Fruit fly (Drosophila melanogaster) whole organism, embryonic: ENCODE results near the gene Ir87a.

ENCODE experiments used
- Atf6 ChIP-seq: fragments of 200-800 bp; sonication (Bioruptor generic); IDR thresholded peaks from 2 replicates; pipeline ENCODE4 v1.3.6; 2022; ENCODE audit warnings: missing biosample characterization, missing genetic modification characterization
- CG1024 ChIP-seq: fragments of 200-800 bp; sonication (Bioruptor generic); IDR thresholded peaks from 2 replicates; pipeline ENCODE4 v1.3.6; 2022; ENCODE audit warnings: missing biosample characterization, missing genetic modification characterization
- CG10959 ChIP-seq: fragments of 200-800 bp; sonication (Bioruptor generic); IDR thresholded peaks from 2 replicates; pipeline ENCODE4 v1.3.6; 2022; ENCODE audit warnings: missing biosample characterization, missing genetic modification characterization
- CG10979 ChIP-seq: fragments of 200-800 bp; sonication (Bioruptor generic); optimal IDR thresholded peaks from 2 replicates; lab custom pipeline; 2018; ENCODE audit warnings: missing biosample characterization, mild to moderate bottlenecking, missing genetic modification characterization, moderate library complexity
- CG11695 ChIP-seq: fragments of 200-800 bp; sonication (Bioruptor generic); IDR thresholded peaks from 3 replicates; pipeline ENCODE4 v1.3.6; 2022; ENCODE audit warnings: missing biosample characterization, missing genetic modification characterization
- CG15479 ChIP-seq: fragments of 200-800 bp; sonication (Bioruptor generic); optimal IDR thresholded peaks from 3 replicates; lab custom pipeline; 2019; ENCODE audit warnings: missing biosample characterization, mild to moderate bottlenecking, missing genetic modification characterization, moderate library complexity
- CG17361 ChIP-seq: fragments of 200-800 bp; sonication (Bioruptor generic); IDR thresholded peaks from 3 replicates; pipeline ENCODE4 v1.3.6; 2022; ENCODE audit warnings: missing biosample characterization, missing genetic modification characterization
- CG18262 ChIP-seq: fragments of 200-800 bp; optimal IDR thresholded peaks from 3 replicates; lab custom pipeline; 2019; ENCODE audit warnings: missing biosample characterization, mild to moderate bottlenecking, missing genetic modification characterization, moderate library complexity
- CG18619 ChIP-seq: fragments of 200-800 bp; sonication (Bioruptor generic); optimal IDR thresholded peaks from 3 replicates; lab custom pipeline; 2017; ENCODE audit warnings: missing biosample characterization, mild to moderate bottlenecking, missing genetic modification characterization
- CG2199 ChIP-seq: fragments of 200-800 bp; sonication (Bioruptor generic); IDR thresholded peaks from 3 replicates; pipeline ENCODE4 v1.3.6; 2022; ENCODE audit warnings: missing biosample characterization, missing genetic modification characterization
- CG2712 ChIP-seq: fragments of 200-800 bp; optimal IDR thresholded peaks from 3 replicates; lab custom pipeline; 2019; ENCODE audit warnings: missing biosample characterization, mild to moderate bottlenecking, missing genetic modification characterization, moderate library complexity
- CG31441 ChIP-seq: fragments of 200-800 bp; sonication (Bioruptor generic); IDR thresholded peaks from 2 replicates; pipeline ENCODE4 v1.3.6; 2022; ENCODE audit warnings: missing biosample characterization, missing genetic modification characterization
- CG33557 ChIP-seq: fragments of 200-800 bp; sonication (Bioruptor generic); optimal IDR thresholded peaks from 2 replicates; lab custom pipeline; 2019; ENCODE audit warnings: missing biosample characterization, mild to moderate bottlenecking, missing genetic modification characterization, moderate library complexity
- CG3838 ChIP-seq: fragments of 200-800 bp; sonication (Bioruptor generic); optimal IDR thresholded peaks from 3 replicates; lab custom pipeline; 2016; ENCODE audit warnings: missing biosample characterization, missing genetic modification characterization
- CG4820 ChIP-seq: fragments of 200-800 bp; sonication (Bioruptor generic); optimal IDR thresholded peaks from 3 replicates; lab custom pipeline; 2016; ENCODE audit warnings: missing biosample characterization, missing genetic modification characterization
- CG7271 ChIP-seq: fragments of 200-800 bp; sonication (Bioruptor generic); optimal IDR thresholded peaks from 2 replicates; lab custom pipeline; 2018; ENCODE audit warnings: missing biosample characterization, mild to moderate bottlenecking, missing genetic modification characterization, moderate library complexity
- CG8765 ChIP-seq: fragments of 200-800 bp; sonication (Bioruptor generic); IDR thresholded peaks from 2 replicates; pipeline ENCODE4 v1.3.6; 2022; ENCODE audit warnings: missing biosample characterization, missing genetic modification characterization
- CG9817 ChIP-seq: fragments of 200-800 bp; sonication (Bioruptor generic); optimal IDR thresholded peaks from 2 replicates; lab custom pipeline; 2018; ENCODE audit warnings: missing biosample characterization, mild to moderate bottlenecking, missing genetic modification characterization, moderate library complexity
- CG9932 ChIP-seq: fragments of 200-800 bp; sonication (Bioruptor generic); IDR thresholded peaks from 2 replicates; pipeline ENCODE4 v1.3.6; 2022; ENCODE audit warnings: missing biosample characterization, missing genetic modification characterization
- D19A ChIP-seq: fragments of 200-800 bp; optimal IDR thresholded peaks from 3 replicates; lab custom pipeline; 2019; ENCODE audit warnings: missing biosample characterization, mild to moderate bottlenecking, missing genetic modification characterization, moderate library complexity
- Elba2 ChIP-seq: fragments of 200-800 bp; sonication (Bioruptor generic); optimal IDR thresholded peaks from 3 replicates; lab custom pipeline; 2016; ENCODE audit warnings: missing biosample characterization, missing genetic modification characterization
- Fer1 ChIP-seq: fragments of 200-800 bp; sonication (Bioruptor generic); optimal IDR thresholded peaks from 2 replicates; lab custom pipeline; 2017; ENCODE audit warnings: missing biosample characterization, mild to moderate bottlenecking, missing genetic modification characterization
- Hmx ChIP-seq: fragments of 200-800 bp; sonication (Bioruptor generic); optimal IDR thresholded peaks from 2 replicates; lab custom pipeline; 2016; ENCODE audit warnings: missing biosample characterization, missing genetic modification characterization
- Hr3 ChIP-seq: fragments of 200-800 bp; sonication (Bioruptor generic); optimal IDR thresholded peaks from 3 replicates; lab custom pipeline; 2016; ENCODE audit warnings: missing biosample characterization, missing genetic modification characterization
- Lim3 ChIP-seq: fragments of 200-800 bp; sonication (Bioruptor generic); IDR thresholded peaks from 2 replicates; pipeline ENCODE4 v1.3.6; 2022; ENCODE audit warnings: missing biosample characterization, missing genetic modification characterization
- Mes4 ChIP-seq: fragments of 200-800 bp; sonication (Bioruptor generic); optimal IDR thresholded peaks from 2 replicates; lab custom pipeline; 2016; ENCODE audit warnings: missing biosample characterization, missing genetic modification characterization
- Oli ChIP-seq: fragments of 200-800 bp; sonication (Bioruptor generic); optimal IDR thresholded peaks from 2 replicates; lab custom pipeline; 2018; ENCODE audit warnings: missing biosample characterization, mild to moderate bottlenecking, missing genetic modification characterization, moderate library complexity
- Ravus ChIP-seq: fragments of 200-800 bp; sonication (Bioruptor generic); IDR thresholded peaks from 2 replicates; pipeline ENCODE4 v1.3.6; 2022; ENCODE audit warnings: missing biosample characterization, missing genetic modification characterization
- Spps ChIP-seq: fragments of 200-800 bp; sonication (Bioruptor generic); optimal IDR thresholded peaks from 2 replicates; lab custom pipeline; 2018; ENCODE audit warnings: missing biosample characterization, mild to moderate bottlenecking, missing genetic modification characterization
- Ssrp ChIP-seq: fragments of 200-800 bp; sonication (Bioruptor generic); optimal IDR thresholded peaks from 2 replicates; lab custom pipeline; 2018; ENCODE audit warnings: missing biosample characterization, mild to moderate bottlenecking, missing genetic modification characterization, moderate library complexity
- Xbp1 ChIP-seq: fragments of 200-800 bp; sonication (Bioruptor generic); optimal IDR thresholded peaks from 3 replicates; lab custom pipeline; 2016; ENCODE audit warnings: missing biosample characterization, mild to moderate bottlenecking, missing genetic modification characterization
- ac ChIP-seq: fragments of 200-800 bp; sonication (Bioruptor generic); optimal IDR thresholded peaks from 3 replicates; lab custom pipeline; 2017; ENCODE audit warnings: missing biosample characterization, mild to moderate bottlenecking, missing genetic modification characterization
- ap ChIP-seq: fragments of 200-800 bp; sonication (Bioruptor generic); IDR thresholded peaks from 2 replicates; pipeline ENCODE4 v1.3.6; 2022; ENCODE audit warnings: missing biosample characterization, missing genetic modification characterization
- ara ChIP-seq: fragments of 200-800 bp; sonication (Bioruptor generic); IDR thresholded peaks from 2 replicates; pipeline ENCODE4 v1.3.6; 2022; ENCODE audit warnings: missing biosample characterization, missing genetic modification characterization
- bsh ChIP-seq, 2 experiments: fragments of 200-800 bp; sonication (Bioruptor generic); optimal IDR thresholded peaks; 2 replicates each; lab custom pipeline; 2017 to 2018; ENCODE audit warnings: mild to moderate bottlenecking in 2 of 2, missing biosample characterization in 2 of 2, missing genetic modification characterization in 2 of 2, moderate library complexity in 1 of 2
- da ChIP-seq: fragments of 200-800 bp; sonication (Bioruptor generic); optimal IDR thresholded peaks from 2 replicates; lab custom pipeline; 2016; ENCODE audit warnings: missing biosample characterization, missing genetic modification characterization
- en ChIP-seq: fragments of 200-800 bp; sonication (Bioruptor generic); optimal IDR thresholded peaks from 2 replicates; lab custom pipeline; 2016; ENCODE audit warnings: missing biosample characterization, missing genetic modification characterization
- gcm ChIP-seq: fragments of 200-800 bp; sonication (Bioruptor generic); optimal IDR thresholded peaks from 2 replicates; lab custom pipeline; 2019; ENCODE audit warnings: missing biosample characterization, mild to moderate bottlenecking, missing genetic modification characterization, moderate library complexity
- gem ChIP-seq: fragments of 200-800 bp; sonication (Bioruptor generic); optimal IDR thresholded peaks from 2 replicates; lab custom pipeline; 2019; ENCODE audit warnings: missing biosample characterization, mild to moderate bottlenecking, missing genetic modification characterization, moderate library complexity
- inv ChIP-seq: fragments of 200-800 bp; sonication (Bioruptor generic); IDR thresholded peaks from 2 replicates; pipeline ENCODE4 v1.3.6; 2022; ENCODE audit warnings: missing biosample characterization, missing genetic modification characterization; ENCODE audit not compliant: partially characterized antibody
- jigr1 ChIP-seq: fragments of 200-800 bp; sonication (Bioruptor generic); IDR thresholded peaks from 3 replicates; pipeline ENCODE4 v1.3.6; 2022; ENCODE audit warnings: missing biosample characterization, missing genetic modification characterization
- kah ChIP-seq: fragments of 200-800 bp; sonication (Bioruptor generic); optimal IDR thresholded peaks from 2 replicates; lab custom pipeline; 2018; ENCODE audit warnings: missing biosample characterization, mild to moderate bottlenecking, missing genetic modification characterization
- lola ChIP-seq, 3 experiments: fragments of >200 bp in 2 of 3; fragments of 200-800 bp in 1 of 3; sonication (Bioruptor generic) in 1 of 3; optimal IDR thresholded peaks; 2 replicates each; lab custom pipeline; 2017 to 2019; ENCODE audit warnings: missing biosample characterization in 3 of 3, missing genetic modification characterization in 3 of 3, mild to moderate bottlenecking in 1 of 3, moderate library complexity in 1 of 3
- nmo ChIP-seq: fragments of 200-800 bp; sonication (Bioruptor generic); optimal IDR thresholded peaks from 2 replicates; lab custom pipeline; 2018; ENCODE audit warnings: missing biosample characterization, mild to moderate bottlenecking, missing genetic modification characterization, moderate library complexity
- phol ChIP-seq: fragments of 200-800 bp; sonication (Bioruptor generic); optimal IDR thresholded peaks from 3 replicates; lab custom pipeline; 2018; ENCODE audit warnings: missing biosample characterization, mild to moderate bottlenecking, missing genetic modification characterization, moderate library complexity
- psq ChIP-seq: fragments of 200-800 bp; sonication (Bioruptor generic); optimal IDR thresholded peaks from 2 replicates; lab custom pipeline; 2017; ENCODE audit warnings: missing biosample characterization, missing genetic modification characterization
- usp ChIP-seq: fragments of >200 bp; optimal IDR thresholded peaks from 2 replicates; lab custom pipeline; 2017; ENCODE audit warnings: missing biosample characterization, missing genetic modification characterization
- wor ChIP-seq: fragments of 200-800 bp; sonication (Bioruptor generic); IDR thresholded peaks from 2 replicates; pipeline ENCODE4 v1.3.6; 2022; ENCODE audit warnings: missing biosample characterization, missing genetic modification characterization
- zen ChIP-seq: fragments of 200-800 bp; sonication (Bioruptor generic); optimal IDR thresholded peaks from 3 replicates; lab custom pipeline; 2018; ENCODE audit warnings: missing biosample characterization, mild to moderate bottlenecking, missing genetic modification characterization, moderate library complexity
- zf30C ChIP-seq: fragments of 200-800 bp; sonication (Bioruptor generic); optimal IDR thresholded peaks from 3 replicates; lab custom pipeline; 2018; ENCODE audit warnings: missing biosample characterization, mild to moderate bottlenecking, missing genetic modification characterization

The Ir87a gene

DNA sequence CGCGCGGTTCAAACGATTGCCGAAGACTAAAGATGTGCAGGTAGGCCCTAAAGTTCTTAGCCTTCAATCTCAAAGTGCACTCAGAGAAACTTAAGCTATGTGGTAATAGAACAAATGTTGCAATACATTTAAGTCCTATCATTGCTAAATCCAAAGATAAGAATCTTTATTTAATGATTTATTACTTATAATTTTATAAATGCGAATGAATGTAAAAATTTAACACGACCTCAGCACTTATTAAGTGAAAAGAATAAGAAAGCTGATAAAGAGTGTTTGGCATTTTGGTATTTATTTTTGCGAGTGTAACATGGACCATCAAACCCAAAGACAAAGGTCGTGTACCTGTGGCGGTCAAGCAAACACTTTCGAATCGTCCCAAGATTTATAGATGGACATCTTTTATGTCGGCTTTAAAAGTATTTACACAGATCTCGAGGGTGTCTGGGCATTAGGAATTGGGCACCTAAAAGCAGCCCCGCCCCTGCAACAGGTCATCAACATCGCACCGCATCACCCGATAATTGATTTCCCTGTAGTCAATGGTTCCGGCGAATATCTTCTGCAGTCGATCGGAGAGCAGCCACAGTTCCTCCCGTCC lies 15.1 kb upstream of the Ir87a start, which contains the start of gene yellow-e3:
yellow-e3 (minus strand) TSS at position 30 of the 601 bp plus-strand sequence.
- peak; percentile 93 for TF ChIP-seq zen
- TF ChIP-seq CG1024 (GFP tag; lab: Robert Waterston, UW), result no peak
- TF ChIP-seq CG2199 (GFP tag; lab: Robert Waterston, UW), result no peak
- no peak for TF ChIP-seq ara (GFP tag; lab: Robert Waterston, UW)
- TF ChIP-seq bsh (GFP tag; optimal IDR thresholded peaks at IDR 0.05; lab: Kevin White, UChicago), result peak in 1 of 2 experiments; percentile 42
- no peak for TF ChIP-seq Ravus (GFP tag; lab: Robert Waterston, UW)
- TF ChIP-seq jigr1, result no peak
- TF ChIP-seq Mes4 (GFP tag; lab: Kevin White, UChicago), result no peak
- TF ChIP-seq kah (GFP tag; lab: Kevin White, UChicago), result no peak
- peak; percentile 84 for TF ChIP-seq CG15479 (GFP tag; lab: Kevin White, UChicago)
- no peak for TF ChIP-seq CG9932 (GFP tag; lab: Robert Waterston, UW)
- no peak for TF ChIP-seq CG3838 (GFP tag; lab: Kevin White, UChicago)
- no peak for TF ChIP-seq Fer1 (GFP tag; lab: Kevin White, UChicago)
- TF ChIP-seq CG11695, result no peak
- TF ChIP-seq Spps, result peak; percentile 43
- TF ChIP-seq Ssrp (tag; lab: Kevin White, UChicago), result peak; percentile 17
- TF ChIP-seq wor (GFP tag; lab: Robert Waterston, UW), result no peak
- TF ChIP-seq D19A, result peak; percentile 59
- TF ChIP-seq CG17361 (GFP tag; lab: Robert Waterston, UW), result peak; percentile 38; the same call in 1 of the 3 replicates
- TF ChIP-seq Hmx, result no peak
- peak; percentile 29 for TF ChIP-seq gcm (GFP tag; lab: Kevin White, UChicago)
- TF ChIP-seq CG33557, result peak; percentile 81
- TF ChIP-seq CG9817 (tag; lab: Kevin White, UChicago), result no peak
- TF ChIP-seq CG4820 (GFP tag; lab: Kevin White, UChicago), result no peak
- peak; percentile 39; the same call in 1 of the 2 replicates for TF ChIP-seq CG8765 (GFP tag; lab: Robert Waterston, UW)
- TF ChIP-seq Oli (tag; lab: Kevin White, UChicago), result no peak
- TF ChIP-seq ap (GFP tag; lab: Robert Waterston, UW), result no peak
- TF ChIP-seq Xbp1, result no peak
- peak; percentile 28 for TF ChIP-seq Elba2 (GFP tag; lab: Kevin White, UChicago)
- no peak for TF ChIP-seq da (GFP tag; lab: Kevin White, UChicago)
- no peak for TF ChIP-seq usp (GFP tag; lab: Kevin White, UChicago)
- peak; percentile 95 for TF ChIP-seq zf30C (GFP tag; lab: Kevin White, UChicago)
- TF ChIP-seq phol (tag; lab: Kevin White, UChicago), result peak; percentile 52
- TF ChIP-seq gem (tag; lab: Kevin White, UChicago), result peak; percentile 65
- TF ChIP-seq CG10959 (GFP tag; lab: Robert Waterston, UW), result no peak
- TF ChIP-seq nmo, result peak; percentile 41
- TF ChIP-seq lola (GFP tag; optimal IDR thresholded peaks at IDR 0.05; lab: Kevin White, UChicago), result peak in 1 of 3 experiments; percentile 82
- 0 out of 2 replicates have a peak, but pooled peaks have one; percentile 35 for TF ChIP-seq CG31441
- no peak for TF ChIP-seq Lim3 (GFP tag; lab: Robert Waterston, UW)
- peak; percentile 74 for TF ChIP-seq CG2712 (tag; lab: Kevin White, UChicago)
- TF ChIP-seq CG18619 (GFP tag; lab: Kevin White, UChicago), result no peak
- peak; percentile 68 for TF ChIP-seq CG18262 (tag; lab: Kevin White, UChicago)
- peak; percentile 86 for TF ChIP-seq CG7271 (tag; lab: Kevin White, UChicago)
- TF ChIP-seq CG10979 (tag; lab: Kevin White, UChicago), result peak; percentile 76
- TF ChIP-seq inv, result no peak
- TF ChIP-seq ac (GFP tag; lab: Kevin White, UChicago), result peak; percentile 42
- TF ChIP-seq Atf6 (GFP tag; lab: Robert Waterston, UW), result no peak
- no peak for TF ChIP-seq en
- no peak for TF ChIP-seq Hr3 (GFP tag; lab: Kevin White, UChicago)
- TF ChIP-seq psq, result no peak
